In genomic region chrV:6244631-6245030, ce11 we compare ENCODE assay signal across 3 worm cellular contexts.
TF ChIP-seq lines count a peak whose summit lies in the region.

No protein-coding gene starts in this region.

TF ChIP-seq in whole organism, L1 larva, 84 proteins besides CTCF, POLR2A, EP300 and RAD21 (continued from another document):
- peak; percentile 35 for TF ChIP-seq tbx-2 (tag; optimal IDR thresholded peaks at IDR 0.05; lab: Kevin White, UChicago)
- no peak for TF ChIP-seq mef-2 (tag; optimal IDR thresholded peaks at IDR 0.05; lab: Kevin White, UChicago)

TF ChIP-seq in whole organism, L2 larva, 48 proteins besides CTCF, POLR2A, EP300 and RAD21 (continued from another document):
- TF ChIP-seq nhr-10 (tag; optimal IDR thresholded peaks at IDR 0.05; lab: Kevin White, UChicago) (no peak), ztf-11 (tag; optimal IDR thresholded peaks at IDR 0.05; lab: Kevin White, UChicago) (no peak), nhr-6 (tag; optimal IDR thresholded peaks at IDR 0.05; lab: Kevin White, UChicago) (no peak), R02D3.7 (tag; optimal IDR thresholded peaks at IDR 0.05; lab: Kevin White, UChicago) (no peak), ztf-1 (GFP tag; conservative IDR thresholded peaks at IDR 0.05; lab: Robert Waterston, UW) (no peak), lin-11 (tag; optimal IDR thresholded peaks at IDR 0.05; lab: Kevin White, UChicago) (peak; percentile 70), crh-2 (tag; optimal IDR thresholded peaks at IDR 0.05; lab: Kevin White, UChicago) (no peak), egl-27 (tag; optimal IDR thresholded peaks at IDR 0.05; lab: Kevin White, UChicago) (no peak), elt-1 (tag; optimal IDR thresholded peaks at IDR 0.05; lab: Kevin White, UChicago) (no peak), ceh-16 (tag; optimal IDR thresholded peaks at IDR 0.05; lab: Kevin White, UChicago) (no peak), sem-4 (tag; optimal IDR thresholded peaks at IDR 0.05; lab: Kevin White, UChicago) (no peak), nhr-23 (tag; optimal IDR thresholded peaks at IDR 0.05; lab: Kevin White, UChicago) (no peak), mbf-1 (tag; optimal IDR thresholded peaks at IDR 0.05; lab: Kevin White, UChicago) (no peak), sma-9 (GFP tag; optimal IDR thresholded peaks at IDR 0.05; lab: Kevin White, UChicago) (no peak), sma-9 (tag; optimal IDR thresholded peaks at IDR 0.05; lab: Kevin White, UChicago) (no peak), alr-1 (tag; optimal IDR thresholded peaks at IDR 0.05; lab: Kevin White, UChicago) (peak; percentile 43), sma-3 (GFP tag; optimal IDR thresholded peaks at IDR 0.05; lab: Kevin White, UChicago) (no peak), dmd-4 (tag; optimal IDR thresholded peaks at IDR 0.05; lab: Kevin White, UChicago) (no peak), gmeb-1 (tag; optimal IDR thresholded peaks at IDR 0.05; lab: Kevin White, UChicago) (no peak), lin-13 (GFP tag; optimal IDR thresholded peaks at IDR 0.05; lab: Kevin White, UChicago) (no peak)

TF ChIP-seq in whole organism, L4 larva, 104 proteins besides CTCF, POLR2A, EP300 and RAD21 (continued from another document):
- TF ChIP-seq F26F4.8 (GFP tag; conservative IDR thresholded peaks at IDR 0.05; lab: Robert Waterston, UW) (no peak), F37D6.2 (tag; optimal IDR thresholded peaks at IDR 0.05; lab: Kevin White, UChicago) (peak; percentile 40), rbr-2 (tag; optimal IDR thresholded peaks at IDR 0.05; lab: Kevin White, UChicago) (peak; percentile 23), aha-1 (tag; lab: Kevin White, UChicago) (peak; percentile 59), ceh-82 (tag; optimal IDR thresholded peaks at IDR 0.05; lab: Kevin White, UChicago) (no peak), mdl-1 (tag; optimal IDR thresholded peaks at IDR 0.05; lab: Kevin White, UChicago) (peak in 1 of 2 experiments; percentile 60), daf-8 (GFP tag; IDR thresholded peaks at IDR 0.05; lab: Robert Waterston, UW) (no peak), fos-1 (tag; optimal IDR thresholded peaks at IDR 0.05; lab: Kevin White, UChicago) (no peak), unc-39 (tag; optimal IDR thresholded peaks at IDR 0.05; lab: Kevin White, UChicago) (no peak), cey-2 (tag; optimal IDR thresholded peaks at IDR 0.05; lab: Kevin White, UChicago; ENCODE audit: borderline replicate concordance, insufficient read depth) (no peak), D1046.2 (GFP tag; IDR thresholded peaks at IDR 0.05; lab: Robert Waterston, UW) (no peak), hmg-1.1 (GFP tag; IDR thresholded peaks at IDR 0.05; lab: Robert Waterston, UW) (peak; percentile 10; the same call in 1 of the 2 replicates), nhr-48 (tag; optimal IDR thresholded peaks at IDR 0.05; lab: Kevin White, UChicago) (peak; percentile 86), Y48G9A.11 (GFP tag; IDR thresholded peaks at IDR 0.05; lab: Robert Waterston, UW) (no peak), spr-1 (tag; optimal IDR thresholded peaks at IDR 0.05; lab: Kevin White, UChicago) (no peak), saeg-2 (GFP tag; IDR thresholded peaks at IDR 0.05; lab: Robert Waterston, UW) (no peak), madf-9 (GFP tag; conservative IDR thresholded peaks at IDR 0.05; lab: Robert Waterston, UW) (no peak), ceh-28 (tag; optimal IDR thresholded peaks at IDR 0.05; lab: Kevin White, UChicago) (no peak), mep-1 (tag; optimal IDR thresholded peaks at IDR 0.05; lab: Kevin White, UChicago) (peak; percentile 26), hif-1 (tag; optimal IDR thresholded peaks at IDR 0.05; lab: Kevin White, UChicago) (peak in 1 of 2 experiments; percentile 85), ces-1 (GFP tag; optimal IDR thresholded peaks at IDR 0.05; lab: Kevin White, UChicago) (no peak), nhr-76 (tag; optimal IDR thresholded peaks at IDR 0.05; lab: Kevin White, UChicago) (no peak), nhr-102 (tag; optimal IDR thresholded peaks at IDR 0.05; lab: Kevin White, UChicago) (no peak), madf-5 (GFP tag; IDR thresholded peaks at IDR 0.05; lab: Robert Waterston, UW) (no peak), nhr-111 (GFP tag; optimal IDR thresholded peaks at IDR 0.05; lab: Kevin White, UChicago) (no peak)
